Worm (Caenorhabditis elegans): ENCODE measurements around the gene F21C10.3.

- TF ChIP-seq rec-8 (tag; optimal IDR thresholded peaks at IDR 0.05): no peak
- TF ChIP-seq unc-62 (GFP tag; optimal IDR thresholded peaks at IDR 0.05): no peak
These were observed 38.4 kb downstream of the F21C10.3 start for ce11 chrV:9166306-9166705.

Measured in whole organism, young adult.